Worm (Caenorhabditis elegans) whole organism, midembryonic: ENCODE data around the gene ZK632.4.
A peak's percentile ranks its signal among the peaks of the same experiment; 100 is the strongest.

Experiments
- T22C8.4 ChIP-seq: fragments of 200-800 bp; sonication (Bioruptor generic); IDR thresholded peaks from 2 replicates; pipeline ENCODE4 v1.3.6; 2022; ENCODE audit warnings: missing genetic modification characterization, missing compliant biosample characterization
- cog-1 ChIP-seq: sonication (generic microtip); optimal IDR thresholded peaks from 2 replicates; lab custom pipeline; 2016; ENCODE audit warnings: missing genetic modification characterization, missing compliant biosample characterization
- flt-1 ChIP-seq: fragments of 200-800 bp; sonication (Bioruptor generic); IDR thresholded peaks from 2 replicates; pipeline ENCODE4 v1.3.6; 2022; ENCODE audit warnings: missing genetic modification characterization, missing compliant biosample characterization
- klf-2 ChIP-seq: fragments of 200-800 bp; sonication (Bioruptor generic); conservative IDR thresholded peaks from 2 replicates; pipeline ENCODE4 v1.3.6; 2022; ENCODE audit warnings: missing genetic modification reagents, missing genetic modification characterization, missing compliant biosample characterization
- med-1 ChIP-seq: sonication (generic microtip); optimal IDR thresholded peaks from 2 replicates; lab custom pipeline; 2017; ENCODE audit warnings: missing genetic modification characterization, mild to moderate bottlenecking, missing compliant biosample characterization, antibody characterized with exemption, missing genetic modification reagents; ENCODE audit not compliant: insufficient read depth
- ref-1 ChIP-seq: fragments of 200-800 bp; sonication (Bioruptor generic); conservative IDR thresholded peaks from 2 replicates; pipeline ENCODE4 v1.3.6; 2022; ENCODE audit warnings: missing genetic modification reagents, missing genetic modification characterization, missing compliant biosample characterization
- tab-1 ChIP-seq: fragments of 200-800 bp; sonication (Bioruptor generic); IDR thresholded peaks from 2 replicates; pipeline ENCODE4 v1.3.6; 2022; ENCODE audit warnings: missing genetic modification characterization, missing compliant biosample characterization
- ztf-23 ChIP-seq: fragments of 200-800 bp; sonication (Bioruptor generic); IDR thresholded peaks from 2 replicates; pipeline ENCODE4 v1.3.6; 2022; ENCODE audit warnings: missing genetic modification reagents, missing genetic modification characterization, missing compliant biosample characterization
- ztf-29 ChIP-seq: fragments of 200-800 bp; sonication (Bioruptor generic); IDR thresholded peaks from 2 replicates; pipeline ENCODE4 v1.3.6; 2022; ENCODE audit warnings: missing genetic modification reagents, missing genetic modification characterization, missing compliant biosample characterization

The ZK632.4 gene

ce11 chrIII:9806968-9807559, at the start of gene ZK632.4:
ZK632.4 (minus strand) TSS chrIII:9807454.
- TF ChIP-seq ztf-23 (no peak), T22C8.4 (GFP tag; lab: Robert Waterston, UW) (no peak), med-1 (GFP tag; lab: Kevin White, UChicago) (no peak), ztf-29 (GFP tag; lab: Robert Waterston, UW) (no peak), klf-2 (no peak), flt-1 (GFP tag; lab: Robert Waterston, UW) (no peak), tab-1 (no peak), ref-1 (GFP tag; lab: Robert Waterston, UW) (no peak), cog-1 (tag; lab: Kevin White, UChicago) (no peak)

- TF ChIP-seq flt-1 (GFP tag; lab: Robert Waterston, UW), result no peak
These were observed 47.7 kb upstream of the ZK632.4 start for ce11 chrIII:9854960-9855359.

DNA sequence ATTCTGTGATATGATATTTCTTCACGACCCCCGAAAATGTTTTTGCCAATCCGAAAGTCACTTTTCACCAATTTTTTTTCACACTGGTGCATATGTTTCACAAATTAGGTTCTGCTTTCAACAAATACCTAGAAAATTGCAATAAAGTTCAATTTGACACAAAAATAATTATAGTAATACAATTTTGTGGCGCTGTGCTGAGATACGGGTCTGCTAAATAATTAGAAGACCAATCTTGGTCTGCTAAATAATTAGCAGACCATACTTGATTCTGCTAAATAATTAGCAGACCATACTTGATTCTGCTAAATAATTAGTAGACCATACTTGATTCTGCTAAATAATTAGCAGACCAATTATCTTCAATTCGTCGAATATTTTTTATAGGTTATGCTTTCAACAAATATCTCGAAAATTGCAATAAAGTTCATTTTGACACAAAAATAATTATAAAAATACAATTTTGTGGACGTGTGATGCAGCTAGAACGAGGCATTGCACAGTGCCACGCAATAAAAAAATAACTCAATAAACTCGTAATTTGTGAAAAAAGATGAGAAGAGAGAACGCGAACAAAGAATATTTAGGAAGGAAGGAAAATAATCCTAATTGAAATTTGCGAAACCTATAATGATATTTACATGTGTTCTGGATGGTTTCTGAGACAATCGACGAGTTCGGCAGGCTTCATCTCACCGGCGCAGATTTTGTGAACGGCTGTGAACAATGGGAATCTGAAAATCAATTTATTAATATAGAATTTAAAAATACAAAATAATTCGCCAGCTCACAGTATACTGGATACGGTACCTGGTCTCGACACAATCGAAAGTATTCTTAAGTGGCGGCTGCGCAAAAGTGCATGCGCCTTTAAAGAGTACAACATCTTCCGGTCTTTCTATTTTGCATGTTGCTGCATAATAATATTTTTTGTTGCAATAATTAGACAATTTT, 46.7 kb upstream of the ZK632.4 start:
- TF ChIP-seq klf-2 (no peak), med-1 (GFP tag; lab: Kevin White, UChicago) (no peak), cog-1 (tag; lab: Kevin White, UChicago) (no peak), ztf-29 (GFP tag; lab: Robert Waterston, UW) (no peak), flt-1 (GFP tag; lab: Robert Waterston, UW) (no peak), ref-1 (GFP tag; lab: Robert Waterston, UW) (no peak), tab-1 (no peak)

ce11 chrIII:9851547-9851946, 44.3 kb upstream of the ZK632.4 start, which contains the start of gene K11H3.3:
K11H3.3 (plus strand) TSS chrIII:9851854.
- TF ChIP-seq tab-1 (no peak), cog-1 (tag; lab: Kevin White, UChicago) (no peak), ref-1 (GFP tag; lab: Robert Waterston, UW) (no peak), flt-1 (GFP tag; lab: Robert Waterston, UW) (no peak), klf-2 (no peak), med-1 (GFP tag; lab: Kevin White, UChicago) (no peak), T22C8.4 (GFP tag; lab: Robert Waterston, UW) (no peak), ztf-23 (no peak)

ce11 chrIII:9850877-9851276, 43.6 kb upstream of the ZK632.4 start:
- TF ChIP-seq ref-1 (GFP tag; lab: Robert Waterston, UW) (no peak), ztf-23 (no peak), tab-1 (no peak), ztf-29 (GFP tag; lab: Robert Waterston, UW) (no peak), flt-1 (GFP tag; lab: Robert Waterston, UW) (no peak), T22C8.4 (GFP tag; lab: Robert Waterston, UW) (no peak), klf-2 (no peak), cog-1 (tag; lab: Kevin White, UChicago) (no peak), med-1 (GFP tag; lab: Kevin White, UChicago) (no peak)

DNA sequence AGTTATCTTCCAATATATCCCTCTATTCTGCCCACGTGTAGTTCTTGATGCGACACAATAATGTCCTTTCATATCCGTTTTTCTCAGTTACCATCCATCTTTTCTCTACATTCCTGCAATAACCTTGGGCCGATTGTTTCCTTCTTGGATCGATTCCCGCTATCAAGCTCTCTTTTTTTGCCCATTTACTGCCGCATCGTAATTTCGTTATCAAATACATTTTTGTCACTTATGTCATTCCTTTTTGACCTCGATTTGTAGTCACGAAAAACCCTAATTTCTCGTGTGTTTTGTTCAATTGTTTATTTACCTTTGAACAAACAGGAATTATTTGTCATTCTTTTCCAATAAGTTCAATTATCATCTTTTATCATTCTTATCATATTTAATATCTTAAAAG, 42.7 kb upstream of the ZK632.4 start:
- no peak for TF ChIP-seq flt-1 (GFP tag; lab: Robert Waterston, UW)
- no peak for TF ChIP-seq ztf-23
- no peak for TF ChIP-seq ref-1 (GFP tag; lab: Robert Waterston, UW)
- TF ChIP-seq cog-1 (tag; lab: Kevin White, UChicago), result no peak
- TF ChIP-seq tab-1, result no peak
- no peak for TF ChIP-seq ztf-29 (GFP tag; lab: Robert Waterston, UW)
- TF ChIP-seq med-1 (GFP tag; lab: Kevin White, UChicago), result no peak
- no peak for TF ChIP-seq klf-2
- no peak for TF ChIP-seq T22C8.4 (GFP tag; lab: Robert Waterston, UW)

DNA sequence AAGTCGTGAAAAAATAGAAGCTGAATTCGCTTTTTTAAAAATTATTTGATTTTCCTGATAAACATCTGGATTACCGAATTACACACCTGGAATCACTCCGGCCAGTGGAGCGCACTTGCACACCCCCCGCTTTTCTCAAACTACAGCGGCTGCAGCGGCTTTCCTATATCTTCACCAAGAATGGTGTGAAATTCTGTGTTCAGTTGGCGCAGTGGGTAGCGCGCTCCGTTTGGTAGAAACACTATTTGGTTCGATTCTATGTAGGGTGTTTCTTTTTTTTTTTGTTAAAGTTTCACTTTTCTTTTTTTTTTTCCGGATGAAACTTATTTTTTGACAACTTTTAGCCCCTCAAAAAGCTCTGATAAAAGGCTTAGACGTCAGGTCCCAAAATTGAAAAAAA, 41.9 kb upstream of the ZK632.4 start:
- TF ChIP-seq T22C8.4 (GFP tag; lab: Robert Waterston, UW) (peak; percentile 60), ztf-29 (GFP tag; lab: Robert Waterston, UW) (peak; percentile 65), ztf-23 (peak; percentile 68), tab-1 (peak; percentile 84), flt-1 (GFP tag; lab: Robert Waterston, UW) (peak; percentile 88), klf-2 (peak; percentile 76), ref-1 (GFP tag; lab: Robert Waterston, UW) (peak; percentile 62)

- TF ChIP-seq flt-1 (GFP tag; lab: Robert Waterston, UW) (no peak), klf-2 (no peak), ztf-23 (no peak), ref-1 (GFP tag; lab: Robert Waterston, UW) (no peak), T22C8.4 (GFP tag; lab: Robert Waterston, UW) (no peak), ztf-29 (GFP tag; lab: Robert Waterston, UW) (no peak)
These were observed 41.3 kb upstream of the ZK632.4 start for ce11 chrIII:9848603-9849002.

DNA sequence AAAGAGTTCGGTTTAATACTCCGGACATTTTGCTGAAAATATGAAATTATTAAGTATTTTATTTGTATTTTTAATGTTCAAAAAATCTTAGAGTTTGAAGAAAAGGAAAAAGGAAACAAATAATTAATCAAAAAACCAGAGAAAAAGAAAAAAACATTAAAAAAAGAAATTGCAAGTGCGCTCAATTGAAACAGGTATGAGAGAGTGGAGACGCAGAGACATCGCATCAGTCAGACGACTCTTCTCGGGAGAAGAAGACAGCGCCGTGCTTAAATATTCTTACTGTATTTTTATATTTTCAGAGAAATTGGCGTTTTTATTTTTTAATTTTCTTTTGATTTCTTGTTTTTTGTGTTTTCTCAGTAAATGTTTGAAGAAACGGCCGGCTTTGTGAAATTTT, 40.8 kb upstream of the ZK632.4 start, which contains the start of gene mrpl-36:
mrpl-36 (minus strand) TSS at position 34 of the 400 bp plus-strand sequence.
- TF ChIP-seq ztf-23 (no peak), flt-1 (GFP tag; lab: Robert Waterston, UW) (no peak), tab-1 (no peak), cog-1 (tag; lab: Kevin White, UChicago) (no peak), T22C8.4 (GFP tag; lab: Robert Waterston, UW) (no peak), ref-1 (GFP tag; lab: Robert Waterston, UW) (no peak), klf-2 (no peak), ztf-29 (GFP tag; lab: Robert Waterston, UW) (no peak), med-1 (GFP tag; lab: Kevin White, UChicago) (no peak)
